Worm (Caenorhabditis elegans) whole organism, L2 larva: ENCODE data around the gene skpo-1.

Experiments
- Y55F3AM.14 ChIP-seq: fragments of 200-800 bp; sonication (Bioruptor generic); optimal IDR thresholded peaks from 2 replicates; lab custom pipeline; 2018; ENCODE audit warnings: mild to moderate bottlenecking, missing genetic modification characterization, missing compliant biosample characterization
- ama-1 ChIP-seq: fragments of 150-350 bp; optimal IDR thresholded peaks from 2 replicates; lab custom pipeline; 2018; ENCODE audit warnings: inconsistent platforms
- egl-27 ChIP-seq: sonication (generic microtip); optimal IDR thresholded peaks from 3 replicates; lab custom pipeline; 2017; ENCODE audit warnings: missing biosample characterization, missing genetic modification reagents, missing genetic modification characterization
- fos-1 ChIP-seq: fragments of 150-350 bp; optimal IDR thresholded peaks from 2 replicates; lab custom pipeline; 2014; ENCODE audit warnings: missing biosample characterization, missing genetic modification characterization
- nhr-25 ChIP-seq: fragments of 150-350 bp; sonication (generic microtip); optimal IDR thresholded peaks from 3 replicates; lab custom pipeline; 2014; ENCODE audit warnings: missing biosample characterization, missing genetic modification characterization
- ztf-11 ChIP-seq: sonication (generic microtip); optimal IDR thresholded peaks from 2 replicates; lab custom pipeline; 2017; ENCODE audit warnings: missing biosample characterization, missing genetic modification characterization

DNA sequence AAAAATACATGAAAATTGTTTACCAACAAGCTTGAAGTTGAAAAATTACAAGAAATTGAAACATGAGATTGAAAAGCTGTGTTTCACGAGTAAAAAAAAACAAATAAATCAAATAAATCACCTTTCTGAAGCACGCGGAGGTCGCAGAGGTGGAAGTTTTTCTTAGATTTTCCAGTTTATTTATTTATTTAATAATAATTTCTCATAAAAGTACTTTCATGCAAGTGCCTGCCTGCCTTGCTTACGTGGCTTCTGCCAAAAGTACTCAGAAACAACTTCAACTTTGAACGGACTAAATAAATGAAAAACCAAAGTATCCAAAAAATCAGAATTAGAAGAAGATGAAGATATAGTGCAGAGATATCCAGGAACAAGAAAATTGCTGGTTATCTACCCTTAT, 27.3 kb upstream of the skpo-1 start, which contains the start of gene acp-2:
- TF ChIP-seq nhr-25 (tag; lab: Kevin White, UChicago) (no peak), ztf-11 (tag; lab: Kevin White, UChicago) (no peak), egl-27 (no peak), ama-1 (lab: Kevin White, UChicago) (no peak), Y55F3AM.14 (GFP tag; lab: Kevin White, UChicago) (no peak), fos-1 (tag; lab: Kevin White, UChicago) (no peak)
